Worm (Caenorhabditis elegans): ENCODE data around the gene tag-266.

Gene tag-266

ce11 chrIII:598168-598567 is 41.9 kb downstream of the tag-266 start (continued):
- TF ChIP-seq Y5F2A.4 (GFP tag; optimal IDR thresholded peaks at IDR 0.05): no peak

ce11 chrIII:595449-595848 is 44.6 kb downstream of the tag-266 start:
- TF ChIP-seq nhr-6 (tag; optimal IDR thresholded peaks at IDR 0.05): no peak
- TF ChIP-seq set-16 (GFP tag; IDR thresholded peaks at IDR 0.05): peak; percentile 83; the same call in 1 of the 2 replicates
- no peak for TF ChIP-seq T26A8.4 (GFP tag; IDR thresholded peaks at IDR 0.05)
- no peak for TF ChIP-seq daf-8 (GFP tag; IDR thresholded peaks at IDR 0.05)
- TF ChIP-seq gei-8 (GFP tag; optimal IDR thresholded peaks at IDR 0.05): no peak
- 0 out of 2 replicates have a peak, but pooled peaks have one; percentile 14 for TF ChIP-seq egl-43 (GFP tag; IDR thresholded peaks at IDR 0.05)

Measured in whole organism, L4 larva.